Fruit fly (Drosophila melanogaster) ovary, adult (tissue): Measurements from ENCODE around the gene THG.

ENCODE experiments used
- CG17801 ChIP-seq: fragments of 200-800 bp; optimal IDR thresholded peaks from 2 replicates; lab custom pipeline; 2019; ENCODE audit warnings: missing biosample characterization, mild to moderate bottlenecking, missing genetic modification characterization, moderate library complexity; ENCODE audit not compliant: partially characterized antibody

Gene THG

DNA sequence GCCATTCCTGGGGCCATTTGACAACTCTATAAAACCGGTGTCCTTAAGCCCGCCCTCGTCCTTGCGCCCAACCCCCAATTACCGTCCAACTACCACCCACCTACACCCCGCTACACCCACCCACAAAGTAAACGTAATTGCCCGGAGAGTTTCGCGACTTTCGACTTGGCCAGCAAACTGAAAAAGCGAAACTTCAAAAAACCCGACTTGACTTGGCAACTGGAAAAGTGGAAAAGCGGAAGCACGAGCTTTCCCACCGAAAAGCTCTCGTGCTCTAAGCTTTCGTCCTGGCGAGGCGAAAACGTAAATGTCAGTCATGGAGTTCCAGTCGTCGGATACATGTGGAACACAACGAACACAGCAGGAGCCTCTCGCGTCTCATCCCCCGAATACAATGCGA, 6.5 kb upstream of the THG start, which contains the start of gene GABA-B-R1:
TSS of gene GABA-B-R1 (plus strand) at position 301 of the 400 bp plus-strand sequence.
- TF ChIP-seq CG17801 (GFP tag; lab: Kevin White, UChicago) = no peak

DNA sequence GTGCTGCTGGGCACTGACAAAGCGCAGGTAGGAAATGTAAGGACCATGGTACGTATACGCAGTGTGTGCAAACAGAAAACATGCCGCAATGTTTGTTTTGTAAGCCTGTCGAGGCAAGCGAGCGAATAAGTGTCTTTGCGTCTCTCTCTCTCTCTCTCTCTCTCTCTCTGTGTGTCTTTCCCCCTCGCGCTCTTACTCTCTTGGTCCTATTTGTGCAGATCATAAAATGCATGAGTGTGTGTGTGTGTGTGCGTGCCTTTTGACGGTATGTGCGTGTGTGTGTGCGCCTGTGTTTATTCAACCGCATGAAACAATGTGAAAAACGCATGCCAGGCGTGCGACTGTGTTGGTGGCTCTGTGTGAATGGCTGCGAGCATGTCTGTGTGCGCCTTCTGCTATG, 4.0 kb upstream of the THG start:
- TF ChIP-seq CG17801 (GFP tag; lab: Kevin White, UChicago) = no peak

DNA sequence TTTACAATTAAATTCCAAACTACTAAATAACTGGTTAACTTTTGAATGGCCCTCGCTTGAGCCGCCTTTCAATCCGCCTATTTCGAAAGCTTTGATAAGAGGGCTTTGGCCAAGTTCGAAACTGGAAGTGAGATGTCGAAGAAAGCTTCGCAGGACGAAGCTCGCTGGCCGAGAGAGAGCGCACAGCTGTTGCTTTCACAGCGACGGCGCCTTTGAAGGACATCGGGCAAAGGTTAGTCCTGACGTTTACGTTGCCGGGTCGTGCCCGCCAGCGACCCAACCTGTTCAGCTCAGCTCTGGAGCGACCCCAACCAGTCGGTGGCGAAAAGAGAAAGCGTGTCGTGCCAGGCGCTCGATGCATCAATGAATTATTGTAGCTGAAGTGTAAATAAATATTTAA, 2.3 kb upstream of the THG start:
- TF ChIP-seq CG17801 (GFP tag; lab: Kevin White, UChicago) = no peak

DNA sequence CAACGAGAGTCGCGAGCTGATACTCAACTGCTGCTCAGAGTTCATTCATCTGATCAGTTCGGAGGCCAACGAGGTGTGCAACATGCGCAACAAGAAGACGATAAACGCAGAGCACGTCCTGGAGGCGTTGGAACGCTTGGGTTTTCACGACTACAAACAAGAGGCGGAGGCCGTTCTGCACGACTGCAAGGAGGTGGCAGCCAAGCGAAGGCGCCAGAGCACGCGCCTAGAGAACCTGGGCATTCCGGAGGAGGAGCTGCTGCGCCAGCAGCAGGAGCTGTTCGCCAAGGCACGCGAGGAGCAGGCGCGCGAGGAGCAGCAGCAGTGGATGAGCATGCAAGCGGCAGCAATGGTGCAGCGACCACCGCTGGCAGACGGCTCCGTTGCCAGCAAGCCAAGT, 1.5 kb downstream of the THG start:
- no peak for TF ChIP-seq CG17801 (GFP tag; lab: Kevin White, UChicago)

DNA sequence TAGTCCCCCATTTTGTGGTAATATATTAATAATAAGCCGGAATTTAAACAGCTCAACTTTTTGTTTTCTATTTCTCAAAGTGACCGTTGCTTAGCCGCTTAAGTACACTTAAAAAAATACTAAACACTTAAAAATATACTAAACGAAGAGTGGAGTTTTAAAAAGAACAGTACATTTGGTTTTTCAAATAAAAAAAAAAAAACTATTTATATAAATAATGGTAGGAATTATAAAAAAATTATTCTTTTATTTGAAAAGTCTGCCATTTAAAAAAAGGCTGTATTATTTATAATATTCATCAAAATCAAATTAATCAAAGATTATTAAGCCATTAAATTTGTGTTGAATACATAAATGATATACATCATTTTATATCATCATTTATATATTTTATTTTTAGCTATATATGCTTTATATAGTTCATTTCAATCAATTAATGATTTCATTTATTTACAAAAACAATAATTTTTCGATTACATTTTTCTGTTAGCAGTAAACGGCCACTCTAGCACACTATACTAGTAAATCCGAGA, 2.1 kb downstream of the THG start, which contains the start of the genes Ankrd49 and NC2beta:
TSS of gene Ankrd49 (minus strand) at position 101 of the 533 bp plus-strand sequence.
TSS of gene NC2beta (plus strand) at position 483 of the 533 bp plus-strand sequence.
- TF ChIP-seq CG17801 (GFP tag; lab: Kevin White, UChicago) = no peak

DNA sequence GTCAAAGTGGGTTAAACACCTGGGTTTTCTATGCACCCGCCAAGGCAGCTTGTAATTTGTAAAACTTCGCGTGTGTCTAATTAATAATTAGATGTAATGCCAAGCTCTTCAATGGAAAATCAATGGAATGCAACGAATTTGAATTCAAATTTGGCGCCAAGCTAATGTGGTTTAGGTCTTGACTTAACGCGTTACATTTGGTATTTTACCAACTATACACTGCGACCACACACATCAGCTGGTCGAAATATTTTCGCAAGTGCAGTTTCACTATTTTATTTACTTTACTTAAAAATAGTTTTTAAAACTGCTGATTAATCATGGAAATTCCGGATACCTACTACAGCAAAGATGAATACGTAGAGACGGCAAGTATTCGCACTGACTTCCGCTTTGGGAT, 4.0 kb downstream of the THG start, which contains the start of gene DCTN5-p25:
TSS of gene DCTN5-p25 (plus strand) at position 229 of the 400 bp plus-strand sequence.
- no peak for TF ChIP-seq CG17801 (GFP tag; lab: Kevin White, UChicago)

DNA sequence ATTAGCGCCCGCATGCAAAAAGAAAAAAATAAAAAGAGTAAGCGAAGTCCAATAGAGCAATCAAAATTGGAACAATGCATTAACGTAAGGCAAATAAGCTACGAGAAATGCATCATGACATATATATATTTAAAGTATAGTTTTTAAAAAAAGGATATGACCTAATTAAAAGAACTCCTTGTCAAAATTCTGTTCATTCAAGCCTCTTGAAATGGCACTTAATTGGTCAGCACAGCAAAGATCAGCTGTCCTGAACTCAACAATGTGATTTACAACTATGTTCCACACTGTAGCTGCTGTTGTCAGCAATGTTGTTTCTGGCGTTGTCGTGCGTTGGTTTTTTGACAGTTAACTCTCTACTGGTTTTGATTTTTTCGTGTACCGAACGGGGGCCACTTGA, 7.7 kb downstream of the THG start:
- peak; percentile 50 for TF ChIP-seq CG17801 (GFP tag; lab: Kevin White, UChicago)

DNA sequence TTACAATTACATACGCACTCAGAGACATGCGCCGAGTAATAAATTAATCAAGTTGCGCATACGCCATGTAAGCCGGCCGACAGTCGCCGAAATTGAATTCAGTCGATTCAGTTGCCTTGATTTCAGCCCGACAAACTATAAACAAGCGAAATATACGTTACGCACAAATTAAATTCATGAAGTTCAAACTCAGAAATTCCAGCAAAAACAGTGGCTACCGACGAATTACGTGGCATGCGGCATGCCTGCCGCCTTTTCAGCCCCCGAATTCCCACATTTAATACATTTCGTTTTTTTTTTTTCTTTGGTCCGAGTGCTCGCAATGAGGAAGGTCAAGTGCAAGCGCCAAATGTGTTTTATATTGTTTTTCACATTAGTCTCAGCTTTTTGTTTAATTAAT, 9.2 kb downstream of the THG start:
- no peak for TF ChIP-seq CG17801 (GFP tag; lab: Kevin White, UChicago)

DNA sequence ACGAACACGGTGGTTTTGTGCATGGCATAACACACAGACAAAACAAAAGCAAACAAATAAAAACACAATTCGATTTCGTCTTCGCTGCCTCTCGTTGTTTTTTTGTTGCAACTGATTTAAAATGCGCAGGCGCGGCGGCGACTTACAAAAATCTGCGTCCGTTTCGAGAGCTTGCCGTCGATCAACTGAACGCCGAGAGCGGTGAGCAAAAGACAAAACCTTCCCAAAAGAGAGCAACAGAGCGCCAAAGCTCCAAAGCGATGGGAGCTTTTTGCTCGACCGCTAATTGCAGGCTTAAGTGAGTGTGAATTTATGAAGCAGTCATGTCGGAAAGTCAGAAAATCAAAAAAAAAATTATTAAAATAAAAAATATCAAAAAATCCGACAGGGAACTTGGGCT, 12.2 kb downstream of the THG start, which contains the start of gene mol:
TSS of gene mol (minus strand) at position 190 of the 400 bp plus-strand sequence.
- no peak for TF ChIP-seq CG17801 (GFP tag; lab: Kevin White, UChicago)

DNA sequence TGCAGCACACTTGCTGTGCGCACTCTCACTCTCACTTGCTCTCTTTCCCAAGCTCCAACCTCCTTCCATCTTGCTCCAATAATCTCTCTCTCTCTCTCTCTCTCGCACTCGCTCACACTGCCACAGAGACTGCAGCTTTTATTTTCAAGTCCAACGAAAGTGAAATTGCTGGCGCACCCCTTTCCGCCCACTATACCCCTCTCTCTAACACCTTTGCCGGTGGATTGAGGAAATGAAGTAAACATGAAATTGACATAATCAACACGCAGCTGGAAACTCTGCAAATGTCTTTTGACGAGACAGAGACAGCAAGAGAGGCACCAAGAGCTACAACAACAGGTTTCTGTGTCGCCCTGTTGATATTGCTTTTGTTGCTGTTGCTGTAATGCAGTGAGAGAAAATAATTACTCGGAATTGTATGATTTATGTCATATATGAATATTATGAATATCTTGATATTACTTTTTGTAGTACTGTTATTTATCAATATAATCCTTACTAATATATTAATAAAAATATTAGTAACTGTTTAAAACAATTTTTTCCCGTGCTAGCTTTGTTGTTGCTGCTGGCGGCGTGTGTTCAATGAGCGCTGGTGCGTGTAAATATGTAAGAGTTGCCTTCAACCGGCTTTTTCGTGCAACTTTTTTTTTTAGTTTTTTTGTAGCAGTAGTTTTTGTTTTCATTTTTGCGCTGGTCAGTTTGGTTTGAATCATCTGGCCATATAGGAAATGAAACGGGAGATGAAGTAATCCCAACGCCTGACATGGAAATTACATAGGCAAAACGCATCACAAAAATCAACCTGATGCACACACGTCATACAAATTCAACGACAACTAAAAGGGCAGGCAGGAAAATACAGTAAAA, 13.7 kb downstream of the THG start:
- TF ChIP-seq CG17801 (GFP tag; lab: Kevin White, UChicago) = peak; percentile 26

DNA sequence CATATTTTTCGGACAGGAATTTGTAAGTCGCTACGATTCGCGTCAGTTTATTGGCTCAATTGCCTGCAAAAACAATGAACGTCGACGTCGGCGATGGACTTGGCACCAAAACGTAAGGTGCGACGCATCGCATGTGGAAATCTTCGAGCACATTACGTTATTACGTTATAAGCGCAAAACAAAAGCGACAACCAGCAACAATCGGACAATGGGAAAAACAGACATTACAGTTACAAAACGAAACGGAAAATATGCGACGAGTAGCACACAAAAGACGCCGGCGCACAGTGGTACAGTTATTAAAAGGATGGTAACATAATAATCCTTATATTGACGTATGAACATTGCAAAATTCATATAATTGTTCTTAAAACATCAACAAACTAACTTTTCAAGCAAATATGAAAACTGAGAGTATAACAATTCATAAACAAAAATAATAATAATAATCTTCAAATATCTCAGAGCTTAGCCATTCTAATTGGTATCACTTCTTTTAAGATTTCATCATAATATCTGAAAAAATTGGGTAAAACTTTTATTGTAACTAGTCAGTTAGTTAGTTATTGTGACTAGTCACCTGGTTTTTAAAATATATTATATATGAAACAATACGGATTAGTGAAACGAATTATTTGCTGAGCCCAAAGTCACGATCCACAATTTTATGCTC, 14.6 kb downstream of the THG start:
- TF ChIP-seq CG17801 (GFP tag; lab: Kevin White, UChicago) = no peak

DNA sequence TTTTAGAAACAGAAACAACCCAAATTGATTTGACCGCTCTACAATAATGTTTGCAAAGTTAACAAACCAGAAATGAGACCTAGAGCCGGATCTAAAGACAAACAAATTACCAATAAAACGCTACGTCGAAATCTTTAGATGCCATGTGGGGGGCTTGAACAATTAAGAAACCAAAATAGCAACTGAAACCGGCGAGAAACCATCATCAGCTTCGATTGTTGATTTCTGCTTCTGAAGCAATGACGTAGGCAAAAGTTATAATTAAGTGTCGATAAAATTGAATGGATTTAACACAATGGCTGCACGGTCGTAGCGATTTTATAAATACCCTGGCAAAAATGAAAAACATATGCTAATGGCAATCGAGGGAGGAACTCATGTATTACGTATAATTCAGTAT, 16.6 kb downstream of the THG start:
- TF ChIP-seq CG17801 (GFP tag; lab: Kevin White, UChicago) = no peak

DNA sequence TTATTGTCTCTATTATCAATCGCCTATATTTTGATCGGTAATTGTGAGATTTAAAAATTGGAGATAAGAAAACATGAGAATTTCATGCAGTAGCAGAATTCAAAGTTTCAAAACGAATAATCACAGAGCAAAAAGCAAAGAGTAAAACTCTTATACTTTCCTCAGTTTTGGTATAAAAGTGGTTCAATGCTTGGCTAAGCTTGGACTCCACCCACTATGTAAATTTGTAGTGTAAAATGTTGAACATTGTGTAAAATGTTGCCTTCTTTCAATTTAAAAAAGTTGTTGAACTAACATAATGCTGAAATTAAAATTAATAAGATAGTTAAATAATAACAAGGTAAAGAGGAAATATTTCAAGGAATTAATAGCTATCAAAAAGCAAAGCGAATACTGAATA, 36.7 kb downstream of the THG start:
- no peak for TF ChIP-seq CG17801 (GFP tag; lab: Kevin White, UChicago)

DNA sequence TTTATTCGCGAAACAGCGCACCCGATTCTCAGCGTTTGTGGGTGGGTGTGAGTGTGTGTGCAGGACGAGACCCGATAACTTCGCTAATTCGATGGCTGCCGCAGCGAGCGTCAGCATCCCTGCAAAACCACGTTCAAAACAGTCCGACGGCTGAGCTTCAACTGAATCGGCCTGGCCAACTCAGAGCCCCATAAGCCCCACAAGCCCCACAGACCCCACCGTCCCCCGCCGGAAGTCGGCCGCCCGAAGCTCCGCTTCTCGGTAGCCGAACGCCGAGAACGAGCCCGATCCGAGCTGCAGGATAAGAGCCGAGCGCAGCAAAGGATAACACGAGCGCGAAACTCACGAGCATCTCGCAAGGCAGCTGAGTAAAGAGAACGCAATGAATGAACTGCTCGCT, 37.4 kb downstream of the THG start, which contains the start of gene side-II:
TSS of gene side-II (minus strand) at position 168 of the 400 bp plus-strand sequence.
- no peak for TF ChIP-seq CG17801 (GFP tag; lab: Kevin White, UChicago)
